Worm (Caenorhabditis elegans): ENCODE measurements around the gene mpz-5.

ce11 chrIV:10344621-10345020, 29.0 kb downstream of the mpz-5 start:
- TF ChIP-seq ceh-34 (tag; optimal IDR thresholded peaks at IDR 0.05) = no peak
- TF ChIP-seq ztf-16 (tag; optimal IDR thresholded peaks at IDR 0.05) = no peak
- TF ChIP-seq pqm-1 (tag; optimal IDR thresholded peaks at IDR 0.05) = no peak
- TF ChIP-seq ceh-14 (tag; optimal IDR thresholded peaks at IDR 0.05) = peak; percentile 30
- no peak for TF ChIP-seq dmd-4 (tag; optimal IDR thresholded peaks at IDR 0.05; ENCODE audit: borderline replicate concordance)
- no peak for TF ChIP-seq ama-1 (optimal IDR thresholded peaks at IDR 0.05)
